Fruit fly (Drosophila melanogaster): ENCODE measurements around the gene CG5172.

The CG5172 gene

DNA sequence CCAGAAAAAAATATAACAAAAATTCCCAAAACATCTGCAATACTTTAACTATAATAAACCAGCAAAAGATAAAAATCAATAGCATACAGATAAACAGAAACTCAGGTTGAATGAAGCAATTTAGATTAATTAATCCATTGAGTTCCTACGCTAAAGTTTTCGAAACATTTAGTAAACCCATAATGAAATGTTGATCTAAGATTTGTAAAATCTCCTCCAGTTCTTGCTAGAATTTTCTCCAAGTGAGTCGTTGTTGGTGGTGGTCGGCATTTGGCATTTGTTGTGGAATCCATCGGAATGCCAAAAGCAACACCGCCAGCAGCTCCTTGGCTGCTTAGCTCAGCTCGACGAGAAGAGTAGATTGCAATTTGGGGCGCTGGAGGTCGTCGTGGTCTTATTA, 33.1 kb upstream of the CG5172 start:
- TF ChIP-seq insv (optimal IDR thresholded peaks at IDR 0.05) (no peak), h (optimal IDR thresholded peaks at IDR 0.05) (no peak), psq (optimal IDR thresholded peaks at IDR 0.05) (no peak), ttk (optimal IDR thresholded peaks at IDR 0.05) (no peak), Sin3A (optimal IDR thresholded peaks at IDR 0.05) (no peak), Myc (optimal IDR thresholded peaks at IDR 0.05) (no peak)

DNA sequence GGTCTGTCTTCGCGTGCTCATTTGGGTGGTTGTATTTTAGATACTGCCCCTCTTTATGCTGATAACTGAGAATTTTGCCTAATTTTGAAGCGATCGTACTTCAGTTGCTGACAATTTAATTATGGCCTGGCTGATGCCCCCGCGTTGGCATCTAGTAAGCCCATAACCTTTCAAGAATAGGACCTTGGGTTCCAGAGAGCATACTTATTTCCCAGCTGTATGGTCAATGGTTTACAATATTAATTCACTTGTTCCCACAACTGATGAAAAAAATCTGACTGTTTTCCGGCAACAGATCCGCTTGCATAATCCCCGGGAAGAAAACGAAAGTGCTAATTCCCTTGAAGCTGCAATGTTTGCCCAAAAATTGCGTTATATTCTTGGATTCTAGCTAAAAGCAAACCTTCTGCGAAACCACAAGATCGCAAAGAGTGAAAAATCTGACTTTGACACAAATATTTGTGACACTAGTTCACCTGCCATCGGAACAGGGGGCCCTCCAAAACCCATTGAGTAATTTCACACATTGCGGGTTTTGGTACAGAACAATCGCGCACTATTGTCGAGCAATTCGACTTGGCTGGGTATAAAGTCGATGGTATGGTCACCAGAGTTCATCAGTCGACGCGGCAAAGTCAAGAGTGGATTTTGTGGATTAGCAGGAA, 18.6 kb upstream of the CG5172 start, which contains the start of the genes TTLL1A and CG5070:
TTLL1A (minus strand) TSS at position 101 of the 665 bp plus-strand sequence.
CG5070 (plus strand) TSS at position 615 of the 665 bp plus-strand sequence.
- TF ChIP-seq psq (optimal IDR thresholded peaks at IDR 0.05) (no peak), Sin3A (optimal IDR thresholded peaks at IDR 0.05) (no peak), insv (optimal IDR thresholded peaks at IDR 0.05) (no peak), ttk (optimal IDR thresholded peaks at IDR 0.05) (no peak), Myc (optimal IDR thresholded peaks at IDR 0.05) (no peak), h (optimal IDR thresholded peaks at IDR 0.05) (no peak)

DNA sequence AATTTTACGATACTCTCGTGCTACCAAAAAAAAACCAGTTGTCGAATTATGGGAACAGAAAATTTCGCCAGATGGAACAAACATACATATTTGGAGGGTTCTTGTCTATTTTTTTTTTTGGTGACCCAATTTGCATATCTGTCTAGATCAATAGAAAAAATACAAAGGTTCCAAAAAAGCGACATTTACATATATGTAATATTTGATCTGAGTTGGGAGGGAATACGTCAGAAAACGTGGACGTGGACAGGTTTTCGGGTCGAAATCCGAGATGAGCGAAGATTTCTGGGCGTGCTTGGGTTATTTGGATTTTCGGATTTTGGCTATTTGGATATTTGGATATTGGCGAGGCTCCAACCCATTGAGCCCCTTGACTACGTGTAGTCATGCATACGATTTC, 16.2 kb upstream of the CG5172 start:
- no peak for TF ChIP-seq ttk (optimal IDR thresholded peaks at IDR 0.05)
- TF ChIP-seq psq (optimal IDR thresholded peaks at IDR 0.05) = no peak
- no peak for TF ChIP-seq h (optimal IDR thresholded peaks at IDR 0.05)
- TF ChIP-seq Sin3A (optimal IDR thresholded peaks at IDR 0.05) = no peak

DNA sequence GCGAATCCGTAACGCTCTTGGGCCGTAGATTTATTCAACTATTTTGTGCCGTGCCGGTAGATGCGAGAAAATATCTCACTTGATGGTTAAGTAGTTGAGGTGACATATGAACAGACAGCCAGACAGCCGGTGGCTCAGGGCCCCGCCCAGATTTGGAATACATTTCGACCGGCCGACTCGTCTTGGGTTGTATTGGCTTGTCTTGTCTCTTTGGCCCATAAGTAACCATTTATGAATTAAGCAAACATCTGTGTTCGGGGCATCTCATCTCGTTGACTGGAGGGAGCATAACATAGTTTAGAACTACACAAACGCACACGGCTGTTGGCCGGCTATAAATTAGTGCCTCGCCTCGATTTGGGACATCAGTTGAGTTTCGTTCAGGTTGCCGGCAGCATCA, 15.2 kb upstream of the CG5172 start, which contains the start of gene CG32564:
CG32564 (plus strand) TSS at position 362 of the 400 bp plus-strand sequence.
- TF ChIP-seq insv (optimal IDR thresholded peaks at IDR 0.05) (no peak), h (optimal IDR thresholded peaks at IDR 0.05) (no peak), Sin3A (optimal IDR thresholded peaks at IDR 0.05) (no peak), ttk (optimal IDR thresholded peaks at IDR 0.05) (no peak)

DNA sequence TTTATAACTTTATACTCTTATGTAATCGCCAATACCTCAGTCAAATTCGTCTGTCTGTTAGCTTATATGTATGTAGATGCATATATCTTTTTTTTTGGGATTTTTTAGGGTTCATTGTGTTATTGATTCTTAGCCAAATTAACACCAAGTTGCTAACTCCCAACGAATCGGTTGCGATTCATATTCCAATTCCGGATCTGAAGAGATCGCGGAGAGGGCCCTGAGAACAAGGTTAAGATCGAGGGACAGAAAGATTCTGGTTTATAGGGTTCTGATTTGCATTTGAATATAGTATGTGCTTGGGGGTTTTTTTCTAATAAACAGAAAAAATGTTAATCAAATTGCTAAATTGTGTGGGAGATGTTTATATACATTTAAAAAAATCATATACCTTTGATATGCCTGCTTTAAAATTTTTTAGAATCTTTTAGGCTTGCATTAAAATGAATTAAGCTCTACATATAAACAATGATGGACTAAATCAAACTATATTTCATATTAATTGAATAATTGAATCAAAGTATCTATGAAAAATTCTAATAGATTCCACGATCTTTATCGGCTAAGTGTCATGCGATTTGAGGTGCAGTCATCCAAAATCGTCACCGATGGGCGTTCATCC, 13.3 kb upstream of the CG5172 start, which contains the start of gene CG32563:
CG32563 (plus strand) TSS at position 572 of the 622 bp plus-strand sequence.
- TF ChIP-seq ttk (optimal IDR thresholded peaks at IDR 0.05) (no peak), insv (optimal IDR thresholded peaks at IDR 0.05) (no peak), psq (optimal IDR thresholded peaks at IDR 0.05) (no peak), Sin3A (optimal IDR thresholded peaks at IDR 0.05) (no peak), Myc (optimal IDR thresholded peaks at IDR 0.05) (no peak), h (optimal IDR thresholded peaks at IDR 0.05) (no peak)

DNA sequence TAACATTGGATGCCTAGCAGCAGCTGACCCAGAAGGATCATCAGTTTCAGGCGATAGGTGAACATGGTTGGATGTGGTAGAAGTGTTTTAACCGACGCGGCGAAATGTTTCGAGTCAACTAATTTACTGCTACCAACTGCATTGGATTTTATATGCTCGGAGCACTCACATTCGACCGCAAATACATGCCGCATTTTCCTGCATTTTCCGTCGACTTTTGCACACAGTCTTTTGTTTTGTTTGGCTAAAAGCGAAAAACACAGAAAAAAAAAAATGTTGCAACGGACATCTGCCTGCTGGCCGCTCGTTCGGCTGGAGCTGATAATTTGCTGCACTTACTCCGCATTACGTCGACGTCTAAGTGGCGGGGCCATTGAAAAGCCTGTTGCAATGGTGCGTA, 11.3 kb upstream of the CG5172 start, which contains the start of gene CG12995:
CG12995 (minus strand) TSS at position 101 of the 400 bp plus-strand sequence.
- TF ChIP-seq Sin3A (optimal IDR thresholded peaks at IDR 0.05) (no peak), insv (optimal IDR thresholded peaks at IDR 0.05) (no peak), h (optimal IDR thresholded peaks at IDR 0.05) (no peak), Myc (optimal IDR thresholded peaks at IDR 0.05) (no peak), ttk (optimal IDR thresholded peaks at IDR 0.05) (no peak), psq (optimal IDR thresholded peaks at IDR 0.05) (no peak)

DNA sequence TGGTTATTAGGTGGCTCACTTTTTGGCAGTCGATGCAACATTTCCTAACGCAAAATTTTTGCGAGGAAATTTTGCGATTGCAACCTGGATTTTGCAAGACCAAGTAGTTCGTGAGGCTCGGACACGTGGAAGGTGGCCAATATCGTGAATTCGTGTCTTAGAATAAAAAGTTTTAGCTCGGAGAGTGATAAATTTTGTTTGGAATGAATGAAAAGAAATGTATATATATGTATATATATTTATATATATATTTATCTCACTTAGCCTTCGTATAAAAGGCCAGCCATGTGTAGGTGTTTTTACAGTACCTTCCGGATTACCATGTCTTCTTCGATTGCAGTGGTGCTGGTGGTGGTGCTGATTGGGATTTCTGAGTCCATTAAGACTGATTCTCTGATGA, 9.2 kb upstream of the CG5172 start, which contains the start of gene CG18258:
CG18258 (plus strand) TSS at position 301 of the 400 bp plus-strand sequence.
- TF ChIP-seq insv (optimal IDR thresholded peaks at IDR 0.05) (no peak), Sin3A (optimal IDR thresholded peaks at IDR 0.05) (no peak), psq (optimal IDR thresholded peaks at IDR 0.05) (no peak), ttk (optimal IDR thresholded peaks at IDR 0.05) (no peak), h (optimal IDR thresholded peaks at IDR 0.05) (no peak), Myc (optimal IDR thresholded peaks at IDR 0.05) (no peak)

DNA sequence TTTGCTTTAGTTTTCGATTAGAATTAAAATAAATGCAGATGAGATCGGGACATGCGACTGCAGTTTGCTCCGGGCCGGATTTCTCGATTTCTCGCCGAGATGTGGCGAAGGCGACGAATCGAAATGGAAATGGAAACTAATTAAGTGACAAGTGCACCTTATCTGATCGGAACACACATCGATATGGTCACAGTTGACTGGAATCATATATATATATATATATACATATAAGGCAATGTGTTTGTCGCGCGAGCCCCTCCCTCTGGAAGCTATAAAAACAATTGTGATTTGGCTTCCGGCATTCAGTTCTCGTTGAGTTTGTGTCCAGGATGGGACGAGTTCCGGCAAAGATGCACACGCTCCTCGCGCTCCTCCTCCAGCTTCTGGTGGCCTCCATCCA, 6.2 kb upstream of the CG5172 start, which contains the start of gene CG5162:
CG5162 (plus strand) TSS at position 301 of the 400 bp plus-strand sequence.
- TF ChIP-seq insv (optimal IDR thresholded peaks at IDR 0.05) (no peak), Myc (optimal IDR thresholded peaks at IDR 0.05) (no peak), Sin3A (optimal IDR thresholded peaks at IDR 0.05) (no peak), psq (optimal IDR thresholded peaks at IDR 0.05) (no peak), h (optimal IDR thresholded peaks at IDR 0.05) (no peak), ttk (optimal IDR thresholded peaks at IDR 0.05) (no peak)

DNA sequence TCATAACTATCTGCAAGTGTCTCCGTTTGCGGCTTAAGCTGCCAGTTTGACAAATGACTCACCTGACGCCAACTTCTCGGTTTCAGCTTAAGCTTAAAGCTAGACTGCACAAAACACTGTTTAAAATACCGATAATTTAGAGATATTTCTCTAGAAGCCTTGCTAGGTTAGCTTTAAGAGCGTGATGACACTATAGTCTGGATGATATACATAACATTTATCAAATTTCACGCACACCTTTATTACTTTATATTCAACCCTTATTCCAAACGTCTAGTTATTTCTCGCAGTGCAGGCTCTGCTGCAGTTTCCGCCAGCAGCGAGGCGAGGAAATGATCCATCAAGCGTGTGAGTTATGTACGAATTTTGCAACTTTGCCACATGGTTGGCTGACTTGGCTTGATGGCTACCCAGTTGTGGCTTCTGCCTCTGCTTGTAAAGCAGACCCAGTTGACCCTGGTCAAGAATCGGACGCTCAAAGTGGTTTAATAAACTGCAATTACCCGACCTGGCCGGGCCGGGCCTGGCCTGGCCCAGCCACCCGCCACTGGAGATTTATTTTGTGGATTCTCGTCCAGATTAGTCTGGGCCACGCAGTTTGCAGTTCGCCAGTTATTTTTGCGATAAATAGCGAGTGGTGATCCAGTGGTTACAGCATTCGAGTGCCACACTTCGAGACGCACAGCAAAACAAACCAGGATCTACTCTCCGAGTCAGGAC, 2.9 kb upstream of the CG5172 start, which contains the start of gene CG12998:
CG12998 (plus strand) TSS at position 436 of the 720 bp plus-strand sequence.
- TF ChIP-seq insv (optimal IDR thresholded peaks at IDR 0.05) (no peak), h (optimal IDR thresholded peaks at IDR 0.05) (no peak), Sin3A (optimal IDR thresholded peaks at IDR 0.05) (no peak), psq (optimal IDR thresholded peaks at IDR 0.05) (no peak), Myc (optimal IDR thresholded peaks at IDR 0.05) (no peak), ttk (optimal IDR thresholded peaks at IDR 0.05) (no peak)

DNA sequence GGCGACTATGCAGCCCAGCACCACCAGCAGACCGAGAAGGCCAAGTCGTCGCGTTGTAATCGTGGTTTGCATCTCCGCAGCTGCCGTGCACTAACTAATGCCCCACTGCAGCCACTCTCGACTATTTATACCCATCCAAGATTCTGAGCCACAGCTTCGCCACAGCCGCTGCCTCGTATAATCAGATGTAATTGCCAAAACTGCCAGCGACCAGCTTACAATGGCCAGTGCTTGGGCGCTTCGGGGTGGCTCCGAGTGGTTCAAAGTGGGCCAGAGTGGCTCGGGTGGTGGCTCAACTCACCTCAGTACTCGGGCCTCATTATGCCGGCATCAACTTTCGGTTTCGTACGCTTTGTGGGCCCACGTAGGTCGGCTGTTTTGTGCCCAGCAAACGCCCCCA, 2.5 kb downstream of the CG5172 start, which contains the start of gene CG34327:
CG34327 (minus strand) TSS at position 101 of the 400 bp plus-strand sequence.
- TF ChIP-seq ttk (optimal IDR thresholded peaks at IDR 0.05) = no peak
- no peak for TF ChIP-seq Myc (optimal IDR thresholded peaks at IDR 0.05)
- TF ChIP-seq h (optimal IDR thresholded peaks at IDR 0.05) = no peak
- no peak for TF ChIP-seq insv (optimal IDR thresholded peaks at IDR 0.05)
- no peak for TF ChIP-seq Sin3A (optimal IDR thresholded peaks at IDR 0.05)
- TF ChIP-seq psq (optimal IDR thresholded peaks at IDR 0.05) = no peak

DNA sequence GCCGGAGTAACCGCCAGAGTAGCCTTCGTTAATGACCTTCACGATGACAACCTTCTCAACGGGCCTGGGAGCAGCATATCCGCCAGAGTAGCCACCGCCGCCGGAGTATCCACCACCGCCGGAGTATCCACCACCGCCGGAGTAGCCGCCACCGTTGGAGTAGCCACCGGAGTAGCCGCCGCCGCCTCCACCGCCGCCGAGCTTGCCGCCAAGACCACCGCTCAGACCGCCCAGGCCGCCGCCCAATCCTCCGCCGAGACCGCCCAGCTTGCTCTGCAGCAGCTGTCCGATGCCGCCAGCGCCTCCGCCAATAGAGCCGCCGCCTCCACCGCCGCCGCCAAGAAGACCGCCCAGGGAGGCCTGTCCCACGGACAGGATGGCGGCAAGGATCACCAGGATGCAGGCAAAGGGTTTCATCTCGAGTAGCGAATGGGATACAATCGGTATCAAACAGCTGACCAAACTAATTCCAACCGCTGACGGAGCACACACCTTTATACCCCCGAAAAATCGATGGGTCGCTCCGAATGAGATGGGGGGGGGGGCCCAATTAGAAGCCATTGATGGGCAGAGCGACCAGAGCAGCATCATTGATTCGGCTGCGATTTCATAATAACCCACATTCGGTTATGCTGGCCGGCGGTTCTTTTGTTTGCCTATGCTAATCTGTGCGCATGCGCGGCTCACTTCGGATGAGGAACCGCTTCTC, 4.9 kb downstream of the CG5172 start:
- no peak for TF ChIP-seq h (optimal IDR thresholded peaks at IDR 0.05)
- TF ChIP-seq insv (optimal IDR thresholded peaks at IDR 0.05) = no peak
- TF ChIP-seq Myc (optimal IDR thresholded peaks at IDR 0.05) = no peak
- no peak for TF ChIP-seq psq (optimal IDR thresholded peaks at IDR 0.05)
- no peak for TF ChIP-seq ttk (optimal IDR thresholded peaks at IDR 0.05)
- TF ChIP-seq Sin3A (optimal IDR thresholded peaks at IDR 0.05) = no peak
